Fruit fly (Drosophila melanogaster): ENCODE measurements around the gene eIF2Bbeta.

eIF2Bbeta gene

dm6 chrX:2720122-2720521, 15.8 kb downstream of the eIF2Bbeta start, which contains the start of gene CG2701 (continued):
- TF ChIP-seq CG3726 (GFP tag; IDR thresholded peaks at IDR 0.05) (no peak), pzg (GFP tag; optimal IDR thresholded peaks at IDR 0.05) (peak; percentile 85), Gsc (GFP tag; IDR thresholded peaks at IDR 0.05) (no peak), jigr1 (GFP tag; IDR thresholded peaks at IDR 0.05) (no peak), Abd-B (GFP tag; optimal IDR thresholded peaks at IDR 0.05) (no peak), CG3281 (GFP tag; optimal IDR thresholded peaks at IDR 0.05) (no peak), sd (tag; optimal IDR thresholded peaks at IDR 0.05) (no peak), kah (GFP tag; optimal IDR thresholded peaks at IDR 0.05) (no peak), CG42726 (GFP tag; IDR thresholded peaks at IDR 0.05; ENCODE audit: partially characterized antibody) (peak; percentile 69), CG34422 (GFP tag; IDR thresholded peaks at IDR 0.05) (no peak), Camta (GFP tag; optimal IDR thresholded peaks at IDR 0.05) (no peak), oc (tag; optimal IDR thresholded peaks at IDR 0.05) (no peak), CG16815 (GFP tag; optimal IDR thresholded peaks at IDR 0.05) (no peak), CG12071 (GFP tag; optimal IDR thresholded peaks at IDR 0.05) (no peak), mam (GFP tag; optimal IDR thresholded peaks at IDR 0.05) (peak; percentile 35), Ravus (GFP tag; IDR thresholded peaks at IDR 0.05) (no peak), MBD-R2 (GFP tag; IDR thresholded peaks at IDR 0.05) (peak; percentile 95), Aef1 (GFP tag; IDR thresholded peaks at IDR 0.05) (no peak), CG8944 (GFP tag; optimal IDR thresholded peaks at IDR 0.05) (peak; percentile 24), pita (GFP tag; optimal IDR thresholded peaks at IDR 0.05) (no peak), Hand (GFP tag; optimal IDR thresholded peaks at IDR 0.05) (no peak), ranshi (GFP tag; IDR thresholded peaks at IDR 0.05) (no peak), Bdp1 (GFP tag; optimal IDR thresholded peaks at IDR 0.05) (no peak), CG14441 (GFP tag; IDR thresholded peaks at IDR 0.05) (no peak), Bgb (GFP tag; IDR thresholded peaks at IDR 0.05; ENCODE audit: partially characterized antibody) (peak; percentile 86), CG15479 (GFP tag; optimal IDR thresholded peaks at IDR 0.05) (no peak), trh (GFP tag; optimal IDR thresholded peaks at IDR 0.05) (no peak), Hr78 (GFP tag; optimal IDR thresholded peaks at IDR 0.05) (no peak), CG10274 (GFP tag; optimal IDR thresholded peaks at IDR 0.05) (no peak), ken (GFP tag; IDR thresholded peaks at IDR 0.05) (no peak), CG17829 (tag; optimal IDR thresholded peaks at IDR 0.05) (peak; percentile 7), jing (GFP tag; optimal IDR thresholded peaks at IDR 0.05) (no peak), Fer3 (tag; optimal IDR thresholded peaks at IDR 0.05) (no peak), Oli (tag; optimal IDR thresholded peaks at IDR 0.05) (no peak), danr (GFP tag; IDR thresholded peaks at IDR 0.05) (no peak), her (GFP tag; optimal IDR thresholded peaks at IDR 0.05) (peak; percentile 39), pnt (GFP tag; optimal IDR thresholded peaks at IDR 0.05) (no peak), YL-1 (GFP tag; optimal IDR thresholded peaks at IDR 0.05) (peak; percentile 57), fd102C (GFP tag; optimal IDR thresholded peaks at IDR 0.05) (no peak), Adf1 (GFP tag; IDR thresholded peaks at IDR 0.05) (no peak), CG33213 (GFP tag; optimal IDR thresholded peaks at IDR 0.05) (no peak), run (tag; optimal IDR thresholded peaks at IDR 0.05) (no peak), Sry-β (GFP tag; optimal IDR thresholded peaks at IDR 0.05) (peak; percentile 0), cas (GFP tag; IDR thresholded peaks at IDR 0.05) (no peak), grau (tag; optimal IDR thresholded peaks at IDR 0.05) (no peak), CG8359 (GFP tag; optimal IDR thresholded peaks at IDR 0.05; ENCODE audit: borderline replicate concordance) (no peak), HmgZ (tag; optimal IDR thresholded peaks at IDR 0.05) (peak; percentile 70), zfh1 (GFP tag; IDR thresholded peaks at IDR 0.05) (no peak), Dad (GFP tag; optimal IDR thresholded peaks at IDR 0.05) (no peak), lilli (GFP tag; optimal IDR thresholded peaks at IDR 0.05) (peak; percentile 30), CG12236 (GFP tag; optimal IDR thresholded peaks at IDR 0.05) (no peak), CG13123 (GFP tag; optimal IDR thresholded peaks at IDR 0.05) (no peak)
